ENCODE assay signal across 1 fruit fly cellular context in the genomic region with DNA sequence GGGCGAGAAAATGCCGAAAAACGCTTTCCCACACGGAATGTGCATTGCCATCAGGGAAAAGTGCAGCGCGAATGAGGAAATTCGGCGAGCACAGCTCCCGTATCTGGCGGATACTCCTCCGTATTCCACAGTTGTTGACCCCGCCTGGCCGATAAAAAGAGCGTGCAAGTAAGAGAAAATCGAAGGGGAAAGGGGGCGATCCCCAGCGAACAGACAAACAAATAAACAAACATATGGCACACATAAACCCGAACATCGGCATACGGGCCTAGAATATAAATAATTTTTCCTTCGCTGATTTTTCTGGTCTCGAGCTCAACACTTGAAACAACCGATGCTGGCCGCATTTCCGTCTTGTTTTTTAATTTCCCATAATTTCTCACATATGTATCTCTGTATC.
TF ChIP-seq lines count a peak whose summit lies in the region.

No protein-coding gene starts in this region.

TF ChIP-seq in whole organism, embryonic, 481 proteins besides CTCF, POLR2A, EP300 and RAD21 (continued from another document):
- no peak for TF ChIP-seq CG2875 (GFP tag; optimal IDR thresholded peaks at IDR 0.05; lab: Kevin White, UChicago)
- 0 out of 2 replicates have a peak, but pooled peaks have one; percentile 8 for TF ChIP-seq Atf6 (GFP tag; IDR thresholded peaks at IDR 0.05; lab: Robert Waterston, UW)
- TF ChIP-seq bbx (GFP tag; IDR thresholded peaks at IDR 0.05; lab: Robert Waterston, UW; ENCODE audit: partially characterized antibody) = no peak
- no peak for TF ChIP-seq lilli (GFP tag; optimal IDR thresholded peaks at IDR 0.05; lab: Kevin White, UChicago)
- peak; percentile 70 for TF ChIP-seq sug (tag; optimal IDR thresholded peaks at IDR 0.05; lab: Kevin White, UChicago)
- no peak for TF ChIP-seq CG12219 (GFP tag; optimal IDR thresholded peaks at IDR 0.05; lab: Kevin White, UChicago)
- no peak for TF ChIP-seq ken (GFP tag; IDR thresholded peaks at IDR 0.05; lab: Robert Waterston, UW)
- TF ChIP-seq Med (GFP tag; lab: Kevin White, UChicago) = peak; percentile 48
- TF ChIP-seq her (GFP tag; optimal IDR thresholded peaks at IDR 0.05; lab: Kevin White, UChicago) = no peak
